Worm (Caenorhabditis elegans): Measurements from ENCODE around the gene T18D3.1.

T18D3.1 gene

ce11 chrX:12458021-12458420 is 3.5 kb downstream of the T18D3.1 start (continued):
- TF ChIP-seq nhr-90 (tag; optimal IDR thresholded peaks at IDR 0.05): peak; percentile 85
- TF ChIP-seq snpc-4 (GFP tag; optimal IDR thresholded peaks at IDR 0.05): peak; percentile 65
- peak in 2 of 4 experiments; percentile 58 to 62 for TF ChIP-seq snpc-4 (tag; optimal IDR thresholded peaks at IDR 0.05)
- 0 out of 2 replicates have a peak, but pooled peaks have one; percentile 73 for TF ChIP-seq ceh-58 (GFP tag; IDR thresholded peaks at IDR 0.05)
- TF ChIP-seq repo-1 (tag; optimal IDR thresholded peaks at IDR 0.05): peak; percentile 76
- TF ChIP-seq let-526 (GFP tag; IDR thresholded peaks at IDR 0.05): no peak
- no peak for TF ChIP-seq lin-35 (GFP tag; optimal IDR thresholded peaks at IDR 0.05)
- peak; percentile 37 for TF ChIP-seq K12H6.12 (tag; optimal IDR thresholded peaks at IDR 0.05)
- TF ChIP-seq ccch-3 (GFP tag; optimal IDR thresholded peaks at IDR 0.05): peak; percentile 44
- TF ChIP-seq F37B4.10 (GFP tag; IDR thresholded peaks at IDR 0.05): no peak
- no peak for TF ChIP-seq egrh-3 (GFP tag; IDR thresholded peaks at IDR 0.05)
- no peak for TF ChIP-seq nfya-1 (tag; optimal IDR thresholded peaks at IDR 0.05; ENCODE audit: borderline replicate concordance, insufficient read depth)
- peak; percentile 81 for TF ChIP-seq zim-3 (tag; optimal IDR thresholded peaks at IDR 0.05)
- TF ChIP-seq tbx-9 (tag; optimal IDR thresholded peaks at IDR 0.05; ENCODE audit: borderline replicate concordance): peak; percentile 16
- TF ChIP-seq ztf-26 (tag; optimal IDR thresholded peaks at IDR 0.05): peak; percentile 29
- TF ChIP-seq nfyb-1 (GFP tag; IDR thresholded peaks at IDR 0.05): peak; percentile 82
- peak; percentile 53; the same call in 1 of the 2 replicates for TF ChIP-seq ztf-28 (GFP tag; IDR thresholded peaks at IDR 0.05)
- peak; percentile 87 for TF ChIP-seq die-1 (tag; optimal IDR thresholded peaks at IDR 0.05)
- TF ChIP-seq mel-28 (tag; optimal IDR thresholded peaks at IDR 0.05; ENCODE audit: borderline replicate concordance): no peak
- no peak for TF ChIP-seq xnd-1 (tag; optimal IDR thresholded peaks at IDR 0.05)
- peak; percentile 45; the same call in 1 of the 2 replicates for TF ChIP-seq attf-6 (GFP tag; IDR thresholded peaks at IDR 0.05)
- no peak for TF ChIP-seq F33H1.4 (GFP tag; IDR thresholded peaks at IDR 0.05)
- no peak for TF ChIP-seq ztf-3 (GFP tag; optimal IDR thresholded peaks at IDR 0.05)
- peak; percentile 70 for TF ChIP-seq snpc-3.4 (tag; optimal IDR thresholded peaks at IDR 0.05)
- peak; percentile 78; the same call in 1 of the 2 replicates for TF ChIP-seq Y53G8AR.9 (GFP tag; conservative IDR thresholded peaks at IDR 0.05)
- TF ChIP-seq hsf-1 (GFP tag; IDR thresholded peaks at IDR 0.05): peak; percentile 43; the same call in 1 of the 2 replicates
- TF ChIP-seq ztf-22 (GFP tag; optimal IDR thresholded peaks at IDR 0.05): no peak
- TF ChIP-seq ceh-100 (GFP tag; IDR thresholded peaks at IDR 0.05): peak; percentile 30; the same call in 1 of the 2 replicates
- no peak for TF ChIP-seq bed-2 (GFP tag; IDR thresholded peaks at IDR 0.05)
- TF ChIP-seq egl-44 (GFP tag; IDR thresholded peaks at IDR 0.05): peak; percentile 97
- TF ChIP-seq ets-4 (GFP tag; optimal IDR thresholded peaks at IDR 0.05): peak; percentile 59
- peak; percentile 74 for TF ChIP-seq hlh-12 (tag; optimal IDR thresholded peaks at IDR 0.05)
- TF ChIP-seq rpc-1 (optimal IDR thresholded peaks at IDR 0.05): peak; percentile 90
- TF ChIP-seq rpc-1 (tag; optimal IDR thresholded peaks at IDR 0.05): peak; percentile 95
- TF ChIP-seq ceh-91 (GFP tag; IDR thresholded peaks at IDR 0.05): no peak
- peak; percentile 83 for TF ChIP-seq F23B12.7 (tag; optimal IDR thresholded peaks at IDR 0.05; ENCODE audit: insufficient read depth)
- peak in 1 of 2 experiments; percentile 39 for TF ChIP-seq let-607 (tag; optimal IDR thresholded peaks at IDR 0.05)
- TF ChIP-seq sea-2 (GFP tag; IDR thresholded peaks at IDR 0.05): no peak
- no peak for TF ChIP-seq unc-62 (GFP tag; optimal IDR thresholded peaks at IDR 0.05)
- peak; percentile 18 for TF ChIP-seq ceh-79 (tag; optimal IDR thresholded peaks at IDR 0.05)
- TF ChIP-seq Y67H2A.10 (GFP tag; conservative IDR thresholded peaks at IDR 0.05): no peak
- no peak for TF ChIP-seq madf-3 (GFP tag; IDR thresholded peaks at IDR 0.05)
- no peak for TF ChIP-seq Y53F4B.3 (GFP tag; IDR thresholded peaks at IDR 0.05)
- TF ChIP-seq pbrm-1 (GFP tag; IDR thresholded peaks at IDR 0.05): peak; percentile 84
- no peak for TF ChIP-seq lin-40 (tag; optimal IDR thresholded peaks at IDR 0.05)
- TF ChIP-seq T26A5.8 (tag; optimal IDR thresholded peaks at IDR 0.05): peak; percentile 26
- TF ChIP-seq ceh-27 (GFP tag; optimal IDR thresholded peaks at IDR 0.05): peak; percentile 70
- TF ChIP-seq hrde-1 (tag; optimal IDR thresholded peaks at IDR 0.05; ENCODE audit: borderline replicate concordance): no peak
